Worm (Caenorhabditis elegans): ENCODE data around the gene cwn-1.

Gene cwn-1

ce11 chrII:91419-91818 is 42.0 kb downstream of the cwn-1 start, which contains the start of gene mcat-1:
TSS of gene mcat-1 (minus strand) at chrII:91519.
- TF ChIP-seq ceh-48 (tag; optimal IDR thresholded peaks at IDR 0.05) = no peak
- TF ChIP-seq nfya-1 (tag; optimal IDR thresholded peaks at IDR 0.05) = no peak
- no peak for TF ChIP-seq ceh-19 (GFP tag; optimal IDR thresholded peaks at IDR 0.05)
- TF ChIP-seq pha-4 (tag; optimal IDR thresholded peaks at IDR 0.05) = no peak
- TF ChIP-seq unc-55 (GFP tag; optimal IDR thresholded peaks at IDR 0.05) = no peak
- TF ChIP-seq ttx-3 (tag; optimal IDR thresholded peaks at IDR 0.05) = no peak
- TF ChIP-seq tbx-7 (tag; optimal IDR thresholded peaks at IDR 0.05) = no peak
- no peak for TF ChIP-seq sox-4 (tag; optimal IDR thresholded peaks at IDR 0.05)
- TF ChIP-seq tbx-2 (tag; optimal IDR thresholded peaks at IDR 0.05) = no peak
- no peak for TF ChIP-seq lin-11 (tag; optimal IDR thresholded peaks at IDR 0.05)
- no peak for TF ChIP-seq fkh-6 (tag; optimal IDR thresholded peaks at IDR 0.05)
- TF ChIP-seq nhr-11 (tag; optimal IDR thresholded peaks at IDR 0.05) = no peak

- TF ChIP-seq fkh-6 (tag; optimal IDR thresholded peaks at IDR 0.05) = no peak
- TF ChIP-seq ets-4 (tag; optimal IDR thresholded peaks at IDR 0.05) = no peak
- TF ChIP-seq dve-1 (tag; optimal IDR thresholded peaks at IDR 0.05) = no peak
- TF ChIP-seq gmeb-2 (tag; optimal IDR thresholded peaks at IDR 0.05) = no peak
- no peak for TF ChIP-seq ama-1 (optimal IDR thresholded peaks at IDR 0.05)
- no peak for TF ChIP-seq nhr-232 (tag; optimal IDR thresholded peaks at IDR 0.05)
- no peak for TF ChIP-seq ahr-1 (tag; optimal IDR thresholded peaks at IDR 0.05)
- TF ChIP-seq ceh-19 (GFP tag; optimal IDR thresholded peaks at IDR 0.05) = no peak
- TF ChIP-seq ceh-31 (tag; optimal IDR thresholded peaks at IDR 0.05) = no peak
- TF ChIP-seq elt-4 (tag; optimal IDR thresholded peaks at IDR 0.05) = no peak
- TF ChIP-seq elt-2 (tag; optimal IDR thresholded peaks at IDR 0.05) = no peak
- no peak for TF ChIP-seq nhr-11 (tag; optimal IDR thresholded peaks at IDR 0.05)
- no peak for TF ChIP-seq ceh-34 (tag; optimal IDR thresholded peaks at IDR 0.05)
- TF ChIP-seq sdc-2 (tag; optimal IDR thresholded peaks at IDR 0.05) = no peak
- no peak for TF ChIP-seq hlh-13 (GFP tag; optimal IDR thresholded peaks at IDR 0.05)
- TF ChIP-seq ceh-18 (tag; optimal IDR thresholded peaks at IDR 0.05) = no peak
- no peak for TF ChIP-seq ref-2 (tag; optimal IDR thresholded peaks at IDR 0.05)
These were observed 45.5 kb downstream of the cwn-1 start for ce11 chrII:87937-88336.

ce11 chrII:86794-87193 is 46.6 kb downstream of the cwn-1 start:
- TF ChIP-seq ceh-31 (tag; optimal IDR thresholded peaks at IDR 0.05) (no peak), mec-3 (tag; optimal IDR thresholded peaks at IDR 0.05; ENCODE audit: borderline replicate concordance) (no peak), ets-4 (tag; optimal IDR thresholded peaks at IDR 0.05) (no peak), unc-86 (tag; optimal IDR thresholded peaks at IDR 0.05) (no peak)

ce11 chrII:84134-84533 is 49.3 kb downstream of the cwn-1 start, which contains the start of gene C50D2.6:
TSS of gene C50D2.6 (plus strand) at chrII:84434.
- no peak for TF ChIP-seq hlh-15 (tag; optimal IDR thresholded peaks at IDR 0.05)
